Fruit fly (Drosophila melanogaster): ENCODE results near the gene CG34316.

The CG34316 gene

DNA sequence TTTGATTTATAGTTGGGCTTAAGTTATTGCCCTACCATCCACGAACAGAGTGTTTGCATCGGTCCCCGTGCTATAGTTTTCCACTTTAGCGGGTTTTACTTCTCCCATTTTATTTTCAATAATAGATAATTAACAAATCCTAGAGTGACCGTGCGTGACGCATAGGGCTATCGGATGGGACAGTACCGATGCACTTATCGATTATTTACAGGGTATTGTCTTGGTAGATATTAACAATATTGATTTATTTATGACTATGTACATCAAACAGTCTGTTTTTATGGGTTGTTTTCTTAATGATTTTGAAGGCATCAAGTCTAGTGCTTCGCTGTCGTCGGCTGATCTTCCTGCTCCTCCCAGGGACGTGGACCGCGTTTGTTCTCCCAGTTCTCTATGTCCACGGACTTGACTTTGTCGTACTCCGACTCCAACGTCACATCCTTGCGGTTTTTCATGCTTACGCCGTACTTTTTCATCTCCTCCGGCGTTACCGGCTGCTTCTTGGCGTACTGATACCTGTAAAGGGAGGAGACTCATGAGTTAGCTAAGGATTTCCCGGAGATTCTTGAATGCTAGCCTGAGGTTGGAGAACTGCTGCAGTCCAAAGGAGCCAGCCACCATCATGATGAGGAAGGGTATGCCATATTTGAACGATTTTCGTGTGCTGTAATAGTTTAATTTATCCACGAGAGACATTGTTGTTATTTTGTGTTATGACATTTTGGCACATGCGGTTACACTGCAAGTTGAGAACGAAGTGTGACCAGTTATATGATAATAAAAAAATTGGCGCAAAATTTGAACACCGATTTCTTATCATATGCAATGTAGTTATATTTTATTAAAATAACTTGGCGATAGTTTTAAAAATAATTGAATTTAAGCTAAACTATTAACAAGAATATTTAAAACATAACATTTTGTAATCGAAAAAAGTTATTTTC, 47.8 kb downstream of the CG34316 start, which contains the start of the genes MRG15 and Tm1 (continued):
- TF ChIP-seq Eip74EF (GFP tag; optimal IDR thresholded peaks at IDR 0.05), result no peak
- TF ChIP-seq exex (tag; optimal IDR thresholded peaks at IDR 0.05), result peak; percentile 45
- no peak for TF ChIP-seq fd3F (GFP tag; optimal IDR thresholded peaks at IDR 0.05)
- no peak for TF ChIP-seq CG12236 (GFP tag; optimal IDR thresholded peaks at IDR 0.05)
- TF ChIP-seq stwl (tag; optimal IDR thresholded peaks at IDR 0.05), result peak; percentile 19
- peak; percentile 91 for TF ChIP-seq E2f2 (GFP tag; IDR thresholded peaks at IDR 0.05)
- TF ChIP-seq Mes4 (GFP tag; optimal IDR thresholded peaks at IDR 0.05), result no peak
- 0 out of 2 replicates have a peak, but pooled peaks have one; percentile 19 for TF ChIP-seq CG2129 (GFP tag; IDR thresholded peaks at IDR 0.05; ENCODE audit: partially characterized antibody)
- TF ChIP-seq CG15514 (GFP tag; optimal IDR thresholded peaks at IDR 0.05), result peak; percentile 38
- TF ChIP-seq luna (GFP tag; optimal IDR thresholded peaks at IDR 0.05), result no peak
- TF ChIP-seq sens (GFP tag), result peak; percentile 79
- TF ChIP-seq CG8924 (tag; optimal IDR thresholded peaks at IDR 0.05), result peak; percentile 5
- TF ChIP-seq MESR4 (GFP tag; optimal IDR thresholded peaks at IDR 0.05), result peak; percentile 49
- TF ChIP-seq prd (optimal IDR thresholded peaks at IDR 0.05), result no peak
- TF ChIP-seq prd (GFP tag; IDR thresholded peaks at IDR 0.05), result no peak
- TF ChIP-seq fru (optimal IDR thresholded peaks at IDR 0.05), result no peak
- no peak for TF ChIP-seq Antp (GFP tag; optimal IDR thresholded peaks at IDR 0.05)
- peak; percentile 55 for TF ChIP-seq cad (GFP tag; optimal IDR thresholded peaks at IDR 0.05)
- TF ChIP-seq vnd (GFP tag; IDR thresholded peaks at IDR 0.05; ENCODE audit: partially characterized antibody), result peak; percentile 57; the same call in 1 of the 3 replicates
- TF ChIP-seq CG9727 (GFP tag; optimal IDR thresholded peaks at IDR 0.05), result peak; percentile 12
- peak; percentile 88 for TF ChIP-seq Dp (GFP tag; optimal IDR thresholded peaks at IDR 0.05)
- TF ChIP-seq Meics (GFP tag; optimal IDR thresholded peaks at IDR 0.05), result no peak
- TF ChIP-seq Scr (GFP tag; IDR thresholded peaks at IDR 0.05; ENCODE audit: partially characterized antibody), result peak; percentile 73
- TF ChIP-seq Awh (GFP tag; IDR thresholded peaks at IDR 0.05), result no peak
- TF ChIP-seq D19B (GFP tag; optimal IDR thresholded peaks at IDR 0.05), result peak; percentile 99
- peak; percentile 71 for TF ChIP-seq Dll (GFP tag; IDR thresholded peaks at IDR 0.05; ENCODE audit: partially characterized antibody)
- TF ChIP-seq CTCF (GFP tag; optimal IDR thresholded peaks at IDR 0.05), result no peak
- no peak for TF ChIP-seq croc (GFP tag; conservative IDR thresholded peaks at IDR 0.05)
- TF ChIP-seq lilli (GFP tag; optimal IDR thresholded peaks at IDR 0.05), result peak; percentile 32
- TF ChIP-seq pros (GFP tag; optimal IDR thresholded peaks at IDR 0.05), result no peak
- TF ChIP-seq CG8290 (GFP tag; optimal IDR thresholded peaks at IDR 0.05), result no peak
- TF ChIP-seq CG8290 (tag; optimal IDR thresholded peaks at IDR 0.05), result peak in 1 of 2 experiments; percentile 30
- no peak for TF ChIP-seq Bdp1 (GFP tag; optimal IDR thresholded peaks at IDR 0.05)
- peak; percentile 37 for TF ChIP-seq Sry-δ (GFP tag; optimal IDR thresholded peaks at IDR 0.05)
- peak; percentile 80 for TF ChIP-seq bbx (GFP tag; IDR thresholded peaks at IDR 0.05; ENCODE audit: partially characterized antibody)
- no peak for TF ChIP-seq CG7786 (GFP tag; optimal IDR thresholded peaks at IDR 0.05)
- no peak for TF ChIP-seq Myb (GFP tag; optimal IDR thresholded peaks at IDR 0.05)
- no peak for TF ChIP-seq psq (GFP tag; optimal IDR thresholded peaks at IDR 0.05)
- TF ChIP-seq Trl (optimal IDR thresholded peaks at IDR 0.05), result no peak
- no peak for TF ChIP-seq Trl (GFP tag; optimal IDR thresholded peaks at IDR 0.05)
- TF ChIP-seq Aef1 (GFP tag; IDR thresholded peaks at IDR 0.05), result no peak
- TF ChIP-seq CG14667 (GFP tag; IDR thresholded peaks at IDR 0.05), result no peak
- peak; percentile 74 for TF ChIP-seq gfzf (GFP tag; optimal IDR thresholded peaks at IDR 0.05)
- no peak for TF ChIP-seq chn (GFP tag; optimal IDR thresholded peaks at IDR 0.05)
- peak; percentile 0 to 22 for TF ChIP-seq dpn (GFP tag; optimal IDR thresholded peaks at IDR 0.05)
- no peak for TF ChIP-seq CG7372 (GFP tag; IDR thresholded peaks at IDR 0.05)
- peak; percentile 58 for TF ChIP-seq tna (GFP tag; IDR thresholded peaks at IDR 0.05; ENCODE audit: partially characterized antibody)
- TF ChIP-seq Dfd (GFP tag; optimal IDR thresholded peaks at IDR 0.05), result no peak
- TF ChIP-seq sqz (GFP tag; optimal IDR thresholded peaks at IDR 0.05), result peak; percentile 89
- no peak for TF ChIP-seq CG10209 (GFP tag; optimal IDR thresholded peaks at IDR 0.05)

All from whole organism, embryonic.